Worm (Caenorhabditis elegans): ENCODE data around the gene nep-9.

nep-9 gene

ce11 chrII:3399212-3399611 lies at the start of gene nep-9:
nep-9 (minus strand) TSS chrII:3399312.
- no peak for TF ChIP-seq nhr-28 (tag; optimal IDR thresholded peaks at IDR 0.05)
- TF ChIP-seq nhr-23 (tag; optimal IDR thresholded peaks at IDR 0.05), result no peak
- no peak for TF ChIP-seq mml-1 (tag; optimal IDR thresholded peaks at IDR 0.05)
- no peak for TF ChIP-seq nhr-25 (tag; optimal IDR thresholded peaks at IDR 0.05)

ce11 chrII:3448776-3449280 lies 49.7 kb upstream of the nep-9 start, which contains the start of gene C16C8.25:
C16C8.25 (plus strand) TSS chrII:3449230.
- TF ChIP-seq ztf-11 (tag; optimal IDR thresholded peaks at IDR 0.05) (no peak), nhr-43 (tag; optimal IDR thresholded peaks at IDR 0.05; ENCODE audit: poor library complexity, severe bottlenecking) (no peak), nhr-12 (tag; optimal IDR thresholded peaks at IDR 0.05) (no peak), ceh-82 (tag; optimal IDR thresholded peaks at IDR 0.05) (no peak), elt-3 (tag; optimal IDR thresholded peaks at IDR 0.05) (no peak), fos-1 (tag; optimal IDR thresholded peaks at IDR 0.05) (no peak), lin-39 (tag; optimal IDR thresholded peaks at IDR 0.05) (no peak), unc-39 (tag; optimal IDR thresholded peaks at IDR 0.05) (no peak), nhr-11 (tag; optimal IDR thresholded peaks at IDR 0.05) (no peak), sea-2 (GFP tag; optimal IDR thresholded peaks at IDR 0.05) (no peak), daf-12 (tag; optimal IDR thresholded peaks at IDR 0.05) (no peak), ceh-9 (tag; optimal IDR thresholded peaks at IDR 0.05) (no peak), nfya-1 (tag; optimal IDR thresholded peaks at IDR 0.05; ENCODE audit: insufficient read depth) (no peak), nhr-23 (tag; optimal IDR thresholded peaks at IDR 0.05) (no peak), lsy-12 (tag; optimal IDR thresholded peaks at IDR 0.05) (no peak), skn-1 (tag; optimal IDR thresholded peaks at IDR 0.05) (no peak), ztf-4 (tag; optimal IDR thresholded peaks at IDR 0.05) (no peak), snpc-4 (tag; optimal IDR thresholded peaks at IDR 0.05) (no peak), nhr-77 (tag; optimal IDR thresholded peaks at IDR 0.05) (no peak), pqm-1 (tag; optimal IDR thresholded peaks at IDR 0.05) (no peak)

- no peak for TF ChIP-seq elt-2 (tag; optimal IDR thresholded peaks at IDR 0.05)
- TF ChIP-seq elt-1 (tag; optimal IDR thresholded peaks at IDR 0.05), result no peak
- no peak for TF ChIP-seq skn-1 (tag; optimal IDR thresholded peaks at IDR 0.05)
- no peak for TF ChIP-seq unc-39 (tag; optimal IDR thresholded peaks at IDR 0.05)
Observed at ce11 chrII:3447906-3448305, 48.8 kb upstream of the nep-9 start, which contains the start of gene C16C8.21. C16C8.21 (plus strand) TSS chrII:3448206.

DNA sequence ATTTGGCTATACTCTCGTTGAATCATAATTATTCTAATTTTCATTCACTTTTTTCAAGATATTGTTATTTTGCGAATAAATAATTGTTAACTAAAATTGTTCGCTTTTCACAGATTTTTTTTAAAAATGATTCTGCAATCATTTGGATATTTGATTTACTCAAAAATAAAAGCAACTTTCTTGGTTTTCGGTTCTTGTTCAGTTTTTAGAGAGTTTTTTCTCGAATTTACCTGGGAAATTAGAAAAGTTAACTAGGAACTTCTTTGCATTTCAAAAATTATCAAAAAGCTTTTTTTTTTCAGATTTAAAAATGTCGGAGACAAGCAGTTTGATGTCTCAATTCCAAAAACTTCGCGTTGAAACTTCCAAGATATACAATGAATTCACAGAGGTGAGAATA lies 47.5 kb upstream of the nep-9 start, which contains the start of the genes C16C8.20 and gldi-6:
TSS of gene C16C8.20 (plus strand) at position 301 of the 400 bp plus-strand sequence.
TSS of gene gldi-6 (plus strand) at position 301 of the 400 bp plus-strand sequence.
- TF ChIP-seq fkh-10 (GFP tag; optimal IDR thresholded peaks at IDR 0.05) (no peak), ceh-9 (tag; optimal IDR thresholded peaks at IDR 0.05) (no peak), sea-2 (GFP tag; optimal IDR thresholded peaks at IDR 0.05) (no peak), hmg-11 (tag; optimal IDR thresholded peaks at IDR 0.05) (no peak), snpc-4 (tag; optimal IDR thresholded peaks at IDR 0.05) (no peak), mdl-1 (tag; optimal IDR thresholded peaks at IDR 0.05) (no peak), lin-15B (tag; optimal IDR thresholded peaks at IDR 0.05) (no peak), ZK546.5 (tag; optimal IDR thresholded peaks at IDR 0.05) (no peak), nhr-43 (tag; optimal IDR thresholded peaks at IDR 0.05; ENCODE audit: poor library complexity, severe bottlenecking) (no peak), nhr-28 (tag; optimal IDR thresholded peaks at IDR 0.05) (no peak), unc-62 (GFP tag; optimal IDR thresholded peaks at IDR 0.05) (no peak), nhr-76 (tag; optimal IDR thresholded peaks at IDR 0.05) (no peak), nhr-237 (tag; optimal IDR thresholded peaks at IDR 0.05) (no peak), aly-2 (tag; optimal IDR thresholded peaks at IDR 0.05) (no peak)

ce11 chrII:3445285-3445806 lies 46.2 kb upstream of the nep-9 start, which contains the start of the genes C16C8.5 and C16C8.16:
C16C8.5 (minus strand) TSS chrII:3445385.
C16C8.16 (plus strand) TSS chrII:3445756.
- TF ChIP-seq ZK546.5 (tag; optimal IDR thresholded peaks at IDR 0.05) (no peak), ceh-28 (tag; optimal IDR thresholded peaks at IDR 0.05) (no peak), skn-1 (tag; optimal IDR thresholded peaks at IDR 0.05) (no peak), egl-27 (tag; optimal IDR thresholded peaks at IDR 0.05) (no peak), nhr-237 (tag; optimal IDR thresholded peaks at IDR 0.05) (no peak), unc-39 (tag; optimal IDR thresholded peaks at IDR 0.05) (no peak), lsy-12 (tag; optimal IDR thresholded peaks at IDR 0.05) (no peak), ztf-4 (tag; optimal IDR thresholded peaks at IDR 0.05) (no peak), hmg-11 (tag; optimal IDR thresholded peaks at IDR 0.05) (no peak), eor-1 (tag; optimal IDR thresholded peaks at IDR 0.05) (no peak), snpc-4 (tag; optimal IDR thresholded peaks at IDR 0.05) (no peak), elt-3 (tag; optimal IDR thresholded peaks at IDR 0.05) (no peak), nhr-67 (tag; optimal IDR thresholded peaks at IDR 0.05) (no peak), fkh-10 (GFP tag; optimal IDR thresholded peaks at IDR 0.05) (no peak), nhr-25 (tag; optimal IDR thresholded peaks at IDR 0.05) (no peak), jun-1 (tag; optimal IDR thresholded peaks at IDR 0.05) (no peak), zag-1 (tag; optimal IDR thresholded peaks at IDR 0.05) (no peak)

Measured in whole organism, L3 larva.